Worm (Caenorhabditis elegans): ENCODE data around the gene dop-4.

DNA sequence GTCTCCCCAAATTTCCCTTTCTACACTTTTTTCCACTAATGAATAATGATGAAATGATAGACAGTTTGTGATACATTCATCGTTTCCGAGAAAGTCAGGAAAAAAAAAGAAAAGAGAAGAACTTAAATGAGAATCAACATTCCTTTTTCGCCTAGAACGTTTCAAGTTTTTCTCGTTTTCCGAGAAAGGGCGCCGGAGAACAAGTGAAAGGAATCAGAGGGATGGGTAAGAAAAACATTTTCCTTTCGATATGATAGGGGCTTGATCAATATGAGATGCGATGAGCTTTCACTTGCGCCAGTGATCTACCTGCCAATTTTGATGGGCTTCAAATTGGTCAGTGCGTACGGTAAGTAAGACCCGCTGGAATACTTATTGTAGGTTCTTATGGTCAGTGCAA, 14.4 kb downstream of the dop-4 start:
- no peak for TF ChIP-seq nhr-237 (tag; optimal IDR thresholded peaks at IDR 0.05)
- TF ChIP-seq unc-62 (GFP tag; optimal IDR thresholded peaks at IDR 0.05) = no peak
- TF ChIP-seq ztf-11 (tag; optimal IDR thresholded peaks at IDR 0.05) = no peak
- no peak for TF ChIP-seq nhr-10 (tag; optimal IDR thresholded peaks at IDR 0.05)

All from whole organism, L2 larva.